Worm (Caenorhabditis elegans) whole organism, midembryonic: ENCODE measurements around the gene mrpl-45.

Experiments used
- T22C8.4 ChIP-seq: fragments of 200-800 bp; sonication (Bioruptor generic); IDR thresholded peaks from 2 replicates; pipeline ENCODE4 v1.3.6; 2022; ENCODE audit warnings: missing genetic modification characterization, missing compliant biosample characterization
- cog-1 ChIP-seq: sonication (generic microtip); optimal IDR thresholded peaks from 2 replicates; lab custom pipeline; 2016; ENCODE audit warnings: missing genetic modification characterization, missing compliant biosample characterization
- flt-1 ChIP-seq: fragments of 200-800 bp; sonication (Bioruptor generic); IDR thresholded peaks from 2 replicates; pipeline ENCODE4 v1.3.6; 2022; ENCODE audit warnings: missing genetic modification characterization, missing compliant biosample characterization
- klf-2 ChIP-seq: fragments of 200-800 bp; sonication (Bioruptor generic); conservative IDR thresholded peaks from 2 replicates; pipeline ENCODE4 v1.3.6; 2022; ENCODE audit warnings: missing genetic modification reagents, missing genetic modification characterization, missing compliant biosample characterization
- med-1 ChIP-seq: sonication (generic microtip); optimal IDR thresholded peaks from 2 replicates; lab custom pipeline; 2017; ENCODE audit warnings: missing genetic modification characterization, mild to moderate bottlenecking, missing compliant biosample characterization, antibody characterized with exemption, missing genetic modification reagents; ENCODE audit not compliant: insufficient read depth
- ref-1 ChIP-seq: fragments of 200-800 bp; sonication (Bioruptor generic); conservative IDR thresholded peaks from 2 replicates; pipeline ENCODE4 v1.3.6; 2022; ENCODE audit warnings: missing genetic modification reagents, missing genetic modification characterization, missing compliant biosample characterization
- tab-1 ChIP-seq: fragments of 200-800 bp; sonication (Bioruptor generic); IDR thresholded peaks from 2 replicates; pipeline ENCODE4 v1.3.6; 2022; ENCODE audit warnings: missing genetic modification characterization, missing compliant biosample characterization
- ztf-23 ChIP-seq: fragments of 200-800 bp; sonication (Bioruptor generic); IDR thresholded peaks from 2 replicates; pipeline ENCODE4 v1.3.6; 2022; ENCODE audit warnings: missing genetic modification reagents, missing genetic modification characterization, missing compliant biosample characterization
- ztf-29 ChIP-seq: fragments of 200-800 bp; sonication (Bioruptor generic); IDR thresholded peaks from 2 replicates; pipeline ENCODE4 v1.3.6; 2022; ENCODE audit warnings: missing genetic modification reagents, missing genetic modification characterization, missing compliant biosample characterization

Gene mrpl-45

DNA sequence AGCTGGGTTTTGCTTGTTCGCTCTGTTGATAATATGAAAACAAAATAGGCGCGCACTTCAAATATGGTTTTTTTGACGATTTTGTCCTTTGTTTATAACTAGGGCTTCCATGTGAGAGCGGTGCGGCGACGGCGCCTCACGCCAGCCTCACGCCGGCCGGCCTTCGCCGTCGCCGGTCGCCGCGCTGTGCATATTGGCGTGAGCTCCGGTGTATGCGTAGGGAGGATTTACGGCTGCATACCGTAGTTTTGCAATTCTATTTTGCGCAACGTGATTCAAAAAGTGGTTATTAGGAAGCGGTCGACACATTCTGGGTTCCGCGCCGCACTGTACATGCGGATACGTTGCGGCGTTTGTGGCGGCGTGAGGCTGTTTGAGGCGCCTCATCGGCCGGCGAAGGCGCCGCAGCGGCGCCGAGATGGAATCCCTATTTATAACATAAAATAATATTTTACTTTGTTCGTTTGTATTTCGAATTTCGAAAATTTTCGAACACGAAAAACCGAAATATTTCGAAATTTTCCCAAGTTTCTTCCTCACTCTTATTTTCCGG, 12.4 kb upstream of the mrpl-45 start:
- TF ChIP-seq ref-1 (GFP tag; lab: Robert Waterston, UW) (no peak), klf-2 (GFP tag; lab: Robert Waterston, UW) (0 out of 2 replicates have a peak, but pooled peaks have one; percentile 43)

DNA sequence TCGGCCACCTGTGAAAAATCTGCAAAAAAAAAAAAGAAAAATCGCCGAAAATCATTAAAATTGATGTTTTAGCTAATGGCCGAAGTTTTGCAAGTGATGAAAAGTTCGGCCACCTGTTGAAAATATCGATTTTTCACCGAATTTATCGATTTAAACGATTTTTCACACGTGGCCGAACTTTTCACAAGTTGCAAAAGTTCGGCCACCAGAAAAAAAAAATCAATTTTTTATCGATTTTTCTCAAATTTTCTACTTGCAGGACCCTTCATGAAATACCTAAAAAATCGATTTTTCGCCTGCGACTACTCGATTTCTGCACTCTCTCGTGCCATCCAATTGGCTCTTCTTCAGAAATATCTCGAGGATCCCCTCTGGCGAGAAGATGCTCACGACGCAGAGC, 8.8 kb upstream of the mrpl-45 start:
- TF ChIP-seq ztf-23 (GFP tag; lab: Robert Waterston, UW): no peak
- TF ChIP-seq T22C8.4: peak; percentile 61

ce11 chrIII:1207852-1208251, 6.0 kb upstream of the mrpl-45 start, which contains the start of gene orc-3:
Gene orc-3, plus strand, starts transcription at chrIII:1208133.
- TF ChIP-seq tab-1: no peak
- no peak for TF ChIP-seq flt-1 (GFP tag; lab: Robert Waterston, UW)
- no peak for TF ChIP-seq ztf-23 (GFP tag; lab: Robert Waterston, UW)
- no peak for TF ChIP-seq T22C8.4
- no peak for TF ChIP-seq ref-1 (GFP tag; lab: Robert Waterston, UW)
- no peak for TF ChIP-seq ztf-29 (GFP tag; lab: Robert Waterston, UW)
- no peak for TF ChIP-seq klf-2 (GFP tag; lab: Robert Waterston, UW)
- TF ChIP-seq cog-1: no peak
- TF ChIP-seq med-1 (GFP tag; lab: Kevin White, UChicago): no peak

- TF ChIP-seq T22C8.4: peak; percentile 82
- no peak for TF ChIP-seq klf-2 (GFP tag; lab: Robert Waterston, UW)
Observed at ce11 chrIII:1207027-1207426, 5.2 kb upstream of the mrpl-45 start.

DNA sequence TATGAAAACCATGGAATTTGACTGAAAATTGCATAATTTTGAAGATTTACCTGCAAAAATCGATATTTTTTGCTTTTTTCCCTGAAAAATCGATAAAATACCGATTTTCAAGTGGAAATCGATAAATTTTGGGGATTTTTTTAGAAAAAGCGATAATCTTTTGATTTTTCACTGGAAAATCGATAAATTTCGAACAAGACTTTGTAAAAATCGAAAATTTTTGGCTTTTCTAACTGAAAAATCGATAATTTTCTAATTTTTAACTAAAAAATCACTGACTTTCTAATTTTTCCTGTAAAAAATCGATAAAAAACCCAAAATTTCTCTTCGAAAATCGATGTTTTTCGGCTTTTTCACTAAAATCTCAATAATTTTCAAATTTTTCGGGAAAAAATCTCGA, 4.5 kb upstream of the mrpl-45 start:
- TF ChIP-seq flt-1 (GFP tag; lab: Robert Waterston, UW) (no peak), T22C8.4 (peak; percentile 27; the same call in 1 of the 2 replicates)

ce11 chrIII:1205421-1205820, 3.6 kb upstream of the mrpl-45 start:
- no peak for TF ChIP-seq cog-1
- no peak for TF ChIP-seq T22C8.4
- no peak for TF ChIP-seq med-1 (GFP tag; lab: Kevin White, UChicago)
- TF ChIP-seq ztf-23 (GFP tag; lab: Robert Waterston, UW): no peak
- TF ChIP-seq klf-2 (GFP tag; lab: Robert Waterston, UW): no peak

DNA sequence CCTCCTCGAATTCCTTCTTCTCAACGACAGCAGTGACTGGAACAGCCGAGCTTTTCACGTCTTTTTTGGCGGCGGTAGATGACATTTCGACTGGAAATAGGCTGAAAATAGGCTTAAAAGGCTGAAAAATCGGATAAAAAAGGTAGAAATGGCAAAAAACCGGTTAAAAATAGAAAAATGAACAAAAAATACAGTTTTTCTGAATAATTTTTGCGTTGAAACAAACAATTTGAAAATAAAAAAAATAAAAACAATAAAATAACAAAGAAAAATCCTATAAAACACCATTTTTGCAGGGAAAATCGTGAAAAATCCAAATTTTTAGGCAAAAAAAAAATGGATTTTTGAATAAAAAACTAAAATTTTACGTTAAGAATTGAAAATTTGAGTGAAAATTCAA, 5.6 kb downstream of the mrpl-45 start, which contains the start of gene dss-1:
dss-1 (minus strand) TSS at position 101 of the 400 bp plus-strand sequence.
- TF ChIP-seq cog-1 (no peak), tab-1 (no peak), klf-2 (GFP tag; lab: Robert Waterston, UW) (no peak), flt-1 (GFP tag; lab: Robert Waterston, UW) (no peak), ztf-23 (GFP tag; lab: Robert Waterston, UW) (no peak), T22C8.4 (no peak), med-1 (GFP tag; lab: Kevin White, UChicago) (no peak), ref-1 (GFP tag; lab: Robert Waterston, UW) (no peak), ztf-29 (GFP tag; lab: Robert Waterston, UW) (no peak)

DNA sequence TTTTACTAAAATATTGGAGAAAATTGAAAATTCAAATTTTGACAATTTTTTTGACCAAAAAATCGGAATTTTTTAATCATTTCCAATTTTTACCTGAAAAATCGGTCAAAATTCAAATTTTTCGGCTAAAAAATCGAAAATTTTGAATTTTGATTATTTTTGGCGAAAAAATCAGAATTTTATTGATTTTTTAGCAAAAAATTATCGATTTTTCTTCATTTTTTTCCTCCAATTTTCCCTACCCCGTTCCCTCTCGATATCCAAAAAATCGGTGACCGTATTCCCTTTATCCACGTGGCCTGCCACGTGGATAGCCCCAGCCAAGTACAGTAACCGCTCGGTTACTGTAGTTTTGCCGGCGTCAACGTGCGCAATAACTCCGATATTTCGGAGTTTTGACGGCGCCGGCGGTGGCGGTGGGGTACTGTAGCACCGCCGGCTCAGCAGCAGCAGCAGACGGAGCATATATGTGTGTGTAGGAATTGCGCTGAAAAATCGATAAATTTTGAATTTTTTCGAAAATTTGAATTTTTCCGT, 8.4 kb downstream of the mrpl-45 start, which contains the start of gene Y119D3B.14:
Y119D3B.14 (minus strand) TSS at position 487 of the 537 bp plus-strand sequence.
- peak; percentile 25; the same call in 1 of the 2 replicates for TF ChIP-seq T22C8.4
- no peak for TF ChIP-seq ztf-29 (GFP tag; lab: Robert Waterston, UW)
- TF ChIP-seq flt-1 (GFP tag; lab: Robert Waterston, UW): no peak
- TF ChIP-seq klf-2 (GFP tag; lab: Robert Waterston, UW): no peak
- TF ChIP-seq tab-1: no peak
- no peak for TF ChIP-seq cog-1

DNA sequence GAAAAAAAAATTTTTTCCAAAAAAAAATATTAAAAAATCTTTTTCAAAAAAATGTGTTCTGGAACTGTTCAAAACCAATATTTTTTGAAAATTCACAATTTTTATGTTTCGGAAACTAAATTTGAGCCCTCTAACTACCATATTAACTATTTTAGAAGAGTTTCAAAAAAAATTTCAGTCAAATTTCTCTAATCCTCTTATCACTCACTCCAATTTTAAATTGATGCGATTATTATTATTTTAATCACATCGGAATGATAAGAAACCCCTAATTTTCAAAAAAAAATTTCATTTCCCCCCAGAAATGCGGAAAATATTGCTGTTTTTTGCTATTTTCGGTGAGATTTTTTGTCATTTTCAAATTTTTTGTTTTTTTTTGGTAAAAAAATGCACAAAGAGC, 20.1 kb downstream of the mrpl-45 start, which contains the start of gene nspg-8:
nspg-8 (plus strand) TSS at position 301 of the 400 bp plus-strand sequence.
- no peak for TF ChIP-seq ztf-23 (GFP tag; lab: Robert Waterston, UW)
- no peak for TF ChIP-seq T22C8.4
- no peak for TF ChIP-seq ref-1 (GFP tag; lab: Robert Waterston, UW)
- TF ChIP-seq med-1 (GFP tag; lab: Kevin White, UChicago): no peak

ce11 chrIII:1179006-1179405, 22.8 kb downstream of the mrpl-45 start:
- TF ChIP-seq klf-2 (GFP tag; lab: Robert Waterston, UW): no peak
- no peak for TF ChIP-seq med-1 (GFP tag; lab: Kevin White, UChicago)
- no peak for TF ChIP-seq tab-1
- TF ChIP-seq ztf-23 (GFP tag; lab: Robert Waterston, UW): no peak
- no peak for TF ChIP-seq ztf-29 (GFP tag; lab: Robert Waterston, UW)
- no peak for TF ChIP-seq ref-1 (GFP tag; lab: Robert Waterston, UW)
- no peak for TF ChIP-seq cog-1
- TF ChIP-seq flt-1 (GFP tag; lab: Robert Waterston, UW): no peak
- TF ChIP-seq T22C8.4: no peak

DNA sequence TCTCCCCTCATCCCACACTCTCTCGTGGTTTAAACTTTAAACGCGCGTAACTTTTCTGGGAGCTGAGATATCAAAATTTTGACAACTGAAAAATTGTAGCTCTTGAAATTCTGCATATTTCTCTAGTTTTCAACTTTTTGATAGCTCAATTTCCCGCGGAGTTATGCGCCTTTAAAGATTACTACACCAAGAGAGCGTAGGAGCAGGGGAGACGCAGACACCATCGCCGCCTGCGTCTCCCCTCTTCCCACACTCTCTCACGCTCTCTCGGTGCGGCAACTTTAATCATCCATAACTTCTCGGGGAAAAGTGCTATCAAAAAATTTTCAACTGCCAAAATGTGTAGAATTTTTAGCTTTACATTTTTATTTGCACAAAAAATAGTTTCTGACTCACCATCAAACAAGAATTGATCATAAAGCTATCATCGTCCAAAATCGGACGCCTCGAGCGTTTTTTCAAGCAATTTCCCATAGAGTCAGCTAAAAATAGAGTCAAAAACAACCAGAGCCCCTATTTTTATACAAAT, 25.7 kb downstream of the mrpl-45 start, which contains the start of gene eak-3:
eak-3 (minus strand) TSS at position 479 of the 529 bp plus-strand sequence.
- no peak for TF ChIP-seq ztf-29 (GFP tag; lab: Robert Waterston, UW)
- TF ChIP-seq T22C8.4: no peak
- TF ChIP-seq med-1 (GFP tag; lab: Kevin White, UChicago): no peak
- TF ChIP-seq cog-1: no peak
- TF ChIP-seq flt-1 (GFP tag; lab: Robert Waterston, UW): no peak
- TF ChIP-seq klf-2 (GFP tag; lab: Robert Waterston, UW): no peak
- no peak for TF ChIP-seq ref-1 (GFP tag; lab: Robert Waterston, UW)
- no peak for TF ChIP-seq tab-1
- no peak for TF ChIP-seq ztf-23 (GFP tag; lab: Robert Waterston, UW)
